Fruit fly (Drosophila melanogaster): ENCODE data around the gene Rabex-5.

DNA sequence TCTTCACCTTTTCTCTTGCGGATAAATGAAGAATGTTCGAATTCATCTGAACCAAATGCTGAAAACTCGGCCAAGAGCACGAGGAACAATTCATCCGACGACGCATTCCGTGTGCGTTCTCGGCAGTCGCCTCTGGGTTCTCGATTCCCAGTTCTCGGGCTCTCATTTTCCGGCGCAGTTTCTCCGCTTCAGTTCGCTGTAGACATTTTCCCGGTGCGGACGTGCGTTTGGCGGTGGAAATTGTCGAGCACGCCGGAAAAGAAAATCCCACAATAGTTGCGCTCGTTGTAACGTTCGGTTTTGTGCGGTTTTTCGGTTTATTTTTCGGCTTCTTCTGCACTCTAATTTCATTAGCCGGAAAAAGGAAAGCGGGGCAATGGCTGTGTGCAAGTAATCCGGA is 19.9 kb upstream of the Rabex-5 start, which contains the start of gene CG32333:
- no peak for TF ChIP-seq toe (GFP tag; optimal IDR thresholded peaks at IDR 0.05)
- TF ChIP-seq bab1 (GFP tag; optimal IDR thresholded peaks at IDR 0.05), result no peak
- no peak for TF ChIP-seq Hr96 (GFP tag; optimal IDR thresholded peaks at IDR 0.05)
- TF ChIP-seq CG11617 (GFP tag; optimal IDR thresholded peaks at IDR 0.05), result no peak
- no peak for TF ChIP-seq tj (GFP tag; optimal IDR thresholded peaks at IDR 0.05)
- no peak for TF ChIP-seq CG7045 (GFP tag; optimal IDR thresholded peaks at IDR 0.05)

All from whole organism, adult.